Fruit fly (Drosophila melanogaster) whole organism, embryonic: Measurements from ENCODE around the gene Fibp.

Experiments
- CG15269 ChIP-seq: fragments of 200-800 bp; sonication (Bioruptor generic); optimal IDR thresholded peaks from 2 replicates; lab custom pipeline; 2018; ENCODE audit warnings: missing biosample characterization, mild to moderate bottlenecking, missing genetic modification characterization, moderate library complexity
- CG1647 ChIP-seq: fragments of 200-800 bp; sonication (Bioruptor generic); optimal IDR thresholded peaks from 3 replicates; lab custom pipeline; 2016; ENCODE audit warnings: missing biosample characterization, missing genetic modification characterization
- CG16863 ChIP-seq: fragments of 200-800 bp; sonication (Bioruptor generic); optimal IDR thresholded peaks from 3 replicates; lab custom pipeline; 2016; ENCODE audit warnings: missing biosample characterization, missing genetic modification characterization
- CG2116 ChIP-seq: fragments of 200-800 bp; sonication (Bioruptor generic); optimal IDR thresholded peaks from 3 replicates; lab custom pipeline; 2018; ENCODE audit warnings: missing biosample characterization, mild to moderate bottlenecking, missing genetic modification characterization
- CG30403 ChIP-seq: fragments of 200-800 bp; sonication (Bioruptor generic); optimal IDR thresholded peaks from 3 replicates; lab custom pipeline; 2016; ENCODE audit warnings: missing biosample characterization, missing genetic modification characterization
- CG30431 ChIP-seq: fragments of 200-800 bp; sonication (Bioruptor generic); optimal IDR thresholded peaks from 2 replicates; lab custom pipeline; 2017; ENCODE audit warnings: missing biosample characterization, missing genetic modification characterization
- CG3163 ChIP-seq: fragments of 200-800 bp; sonication (Bioruptor generic); optimal IDR thresholded peaks from 3 replicates; lab custom pipeline; 2016; ENCODE audit warnings: missing biosample characterization, missing genetic modification characterization
- CG32767 ChIP-seq: fragments of 200-800 bp; sonication (Bioruptor generic); IDR thresholded peaks from 2 replicates; pipeline ENCODE4 v1.3.6; 2022; ENCODE audit warnings: missing biosample characterization, missing genetic modification characterization
- CG43689 ChIP-seq: fragments of 200-800 bp; sonication (Bioruptor generic); IDR thresholded peaks from 2 replicates; pipeline ENCODE4 v1.3.6; 2022; ENCODE audit warnings: missing biosample characterization, missing genetic modification characterization
- CG4404 ChIP-seq: fragments of 200-800 bp; sonication (Bioruptor generic); IDR thresholded peaks from 2 replicates; pipeline ENCODE4 v1.3.6; 2022; ENCODE audit warnings: missing biosample characterization, missing genetic modification characterization
- CG5180 ChIP-seq: fragments of 200-800 bp; sonication (Bioruptor generic); optimal IDR thresholded peaks from 3 replicates; lab custom pipeline; 2017; ENCODE audit warnings: missing biosample characterization, missing genetic modification characterization, mild to moderate bottlenecking, moderate library complexity, missing genetic modification reagents
- CG7745 ChIP-seq: fragments of 200-800 bp; sonication (Bioruptor generic); optimal IDR thresholded peaks from 2 replicates; lab custom pipeline; 2018; ENCODE audit warnings: missing biosample characterization, mild to moderate bottlenecking, missing genetic modification characterization, moderate library complexity
- CG8290 ChIP-seq, 3 experiments: fragments of 200-800 bp; sonication (Bioruptor generic); optimal IDR thresholded peaks; 2 replicates each; lab custom pipeline; 2016 to 2019; ENCODE audit warnings: missing biosample characterization in 3 of 3, missing genetic modification characterization in 3 of 3, mild to moderate bottlenecking in 2 of 3, moderate library complexity in 1 of 3
- CG8924 ChIP-seq: fragments of 200-800 bp; optimal IDR thresholded peaks from 3 replicates; lab custom pipeline; 2019; ENCODE audit warnings: missing biosample characterization, mild to moderate bottlenecking, missing genetic modification characterization, moderate library complexity
- CG8944 ChIP-seq: fragments of 200-800 bp; sonication (Bioruptor generic); optimal IDR thresholded peaks from 3 replicates; lab custom pipeline; 2016; ENCODE audit warnings: missing biosample characterization, missing genetic modification characterization
- CG9817 ChIP-seq: fragments of 200-800 bp; sonication (Bioruptor generic); optimal IDR thresholded peaks from 2 replicates; lab custom pipeline; 2018; ENCODE audit warnings: missing biosample characterization, mild to moderate bottlenecking, missing genetic modification characterization, moderate library complexity
- CG9932 ChIP-seq: fragments of 200-800 bp; sonication (Bioruptor generic); IDR thresholded peaks from 2 replicates; pipeline ENCODE4 v1.3.6; 2022; ENCODE audit warnings: missing biosample characterization, missing genetic modification characterization
- CTCF ChIP-seq: fragments of 200-800 bp; sonication (Bioruptor generic); optimal IDR thresholded peaks from 2 replicates; lab custom pipeline; 2017; ENCODE audit warnings: missing biosample characterization, mild to moderate bottlenecking, missing genetic modification characterization, moderate library complexity
- Dll ChIP-seq: fragments of 200-800 bp; sonication (Bioruptor generic); IDR thresholded peaks from 4 replicates; pipeline ENCODE4 v1.3.6; 2022; ENCODE audit warnings: missing biosample characterization, missing genetic modification characterization; ENCODE audit not compliant: partially characterized antibody
- Fer2 ChIP-seq: fragments of 200-800 bp; sonication (Bioruptor generic); optimal IDR thresholded peaks from 2 replicates; lab custom pipeline; 2018; ENCODE audit warnings: missing biosample characterization, mild to moderate bottlenecking, missing genetic modification characterization, moderate library complexity
- Hmr ChIP-seq: fragments of 200-800 bp; sonication (Bioruptor generic); optimal IDR thresholded peaks from 3 replicates; lab custom pipeline; 2017; ENCODE audit warnings: mild to moderate bottlenecking, missing biosample characterization, missing genetic modification reagents, missing genetic modification characterization
- Hmx ChIP-seq: fragments of 200-800 bp; sonication (Bioruptor generic); optimal IDR thresholded peaks from 2 replicates; lab custom pipeline; 2016; ENCODE audit warnings: missing biosample characterization, missing genetic modification characterization
- Hr51 ChIP-seq, 2 experiments: fragments of 200-800 bp; sonication (Bioruptor generic); optimal IDR thresholded peaks; 2 replicates in 1 of 2; 3 replicates in 1 of 2; lab custom pipeline; 2016 to 2018; ENCODE audit warnings: missing biosample characterization in 2 of 2, missing genetic modification characterization in 2 of 2, mild to moderate bottlenecking in 1 of 2, moderate library complexity in 1 of 2
- Hr78 ChIP-seq, 2 experiments: fragments of 200-800 bp in 1 of 2; fragments of >200 bp in 1 of 2; sonication (Bioruptor generic) in 1 of 2; optimal IDR thresholded peaks; 2 replicates each; lab custom pipeline; 2017 to 2019; ENCODE audit warnings: missing biosample characterization in 2 of 2, missing genetic modification characterization in 2 of 2, mild to moderate bottlenecking in 1 of 2, moderate library complexity in 1 of 2
- MTF-1 ChIP-seq: fragments of 200-800 bp; sonication (Bioruptor generic); optimal IDR thresholded peaks from 2 replicates; lab custom pipeline; 2018; ENCODE audit warnings: missing biosample characterization, mild to moderate bottlenecking, missing genetic modification characterization, borderline replicate concordance
- NfI ChIP-seq: fragments of 200-800 bp; sonication (Bioruptor generic); optimal IDR thresholded peaks from 3 replicates; lab custom pipeline; 2018; ENCODE audit warnings: missing biosample characterization, mild to moderate bottlenecking, missing genetic modification characterization, moderate library complexity
- Oli ChIP-seq: fragments of 200-800 bp; sonication (Bioruptor generic); optimal IDR thresholded peaks from 2 replicates; lab custom pipeline; 2018; ENCODE audit warnings: missing biosample characterization, mild to moderate bottlenecking, missing genetic modification characterization, moderate library complexity
- Opbp ChIP-seq: fragments of 200-800 bp; sonication (Bioruptor generic); IDR thresholded peaks from 3 replicates; pipeline ENCODE4 v1.3.6; 2022; ENCODE audit warnings: missing biosample characterization, missing genetic modification characterization; ENCODE audit not compliant: partially characterized antibody
- Ptx1 ChIP-seq: fragments of 200-800 bp; sonication (Bioruptor generic); IDR thresholded peaks from 2 replicates; pipeline ENCODE4 v1.3.6; 2022; ENCODE audit warnings: missing biosample characterization, missing genetic modification characterization
- Spps ChIP-seq: fragments of 200-800 bp; sonication (Bioruptor generic); optimal IDR thresholded peaks from 2 replicates; lab custom pipeline; 2018; ENCODE audit warnings: missing biosample characterization, mild to moderate bottlenecking, missing genetic modification characterization
- bigmax ChIP-seq: fragments of 200-800 bp; sonication (Bioruptor generic); optimal IDR thresholded peaks from 2 replicates; lab custom pipeline; 2018; ENCODE audit warnings: missing biosample characterization, mild to moderate bottlenecking, missing genetic modification characterization
- corto ChIP-seq: fragments of 200-800 bp; sonication (Bioruptor generic); optimal IDR thresholded peaks from 2 replicates; lab custom pipeline; 2016; ENCODE audit warnings: missing biosample characterization, mild to moderate bottlenecking, missing genetic modification characterization, moderate library complexity
- ems ChIP-seq: fragments of 200-800 bp; sonication (Bioruptor generic); optimal IDR thresholded peaks from 3 replicates; lab custom pipeline; 2016; ENCODE audit warnings: missing biosample characterization, missing genetic modification characterization
- fu2 ChIP-seq: fragments of 200-800 bp; sonication (Bioruptor generic); optimal IDR thresholded peaks from 2 replicates; lab custom pipeline; 2016; ENCODE audit warnings: missing biosample characterization, missing genetic modification characterization
- gcm ChIP-seq: fragments of 200-800 bp; sonication (Bioruptor generic); optimal IDR thresholded peaks from 2 replicates; lab custom pipeline; 2019; ENCODE audit warnings: missing biosample characterization, mild to moderate bottlenecking, missing genetic modification characterization, moderate library complexity
- gsb-n ChIP-seq: fragments of 200-800 bp; sonication (Bioruptor generic); optimal IDR thresholded peaks from 3 replicates; lab custom pipeline; 2018; ENCODE audit warnings: missing biosample characterization, mild to moderate bottlenecking, missing genetic modification characterization
- inv ChIP-seq: fragments of 200-800 bp; sonication (Bioruptor generic); IDR thresholded peaks from 2 replicates; pipeline ENCODE4 v1.3.6; 2022; ENCODE audit warnings: missing biosample characterization, missing genetic modification characterization; ENCODE audit not compliant: partially characterized antibody
- jumu ChIP-seq: fragments of 200-800 bp; sonication (Bioruptor generic); optimal IDR thresholded peaks from 3 replicates; lab custom pipeline; 2016; ENCODE audit warnings: missing biosample characterization, missing genetic modification characterization
- ken ChIP-seq: fragments of 200-800 bp; sonication (Bioruptor generic); IDR thresholded peaks from 3 replicates; pipeline ENCODE4 v1.3.6; 2022; ENCODE audit warnings: missing biosample characterization, missing genetic modification characterization
- kni ChIP-seq: fragments of 200-800 bp; sonication (Bioruptor generic); optimal IDR thresholded peaks from 3 replicates; lab custom pipeline; 2017; ENCODE audit warnings: mild to moderate bottlenecking, missing biosample characterization, missing genetic modification reagents, missing genetic modification characterization
- mirr ChIP-seq: fragments of 200-800 bp; sonication (Bioruptor generic); optimal IDR thresholded peaks from 3 replicates; lab custom pipeline; 2018; ENCODE audit warnings: missing biosample characterization, mild to moderate bottlenecking, missing genetic modification characterization
- nau ChIP-seq: fragments of 200-800 bp; sonication (Bioruptor generic); optimal IDR thresholded peaks from 3 replicates; lab custom pipeline; 2017; ENCODE audit warnings: missing biosample characterization, mild to moderate bottlenecking, missing genetic modification characterization, missing genetic modification reagents
- oc ChIP-seq: fragments of 200-800 bp; sonication (Bioruptor generic); optimal IDR thresholded peaks from 2 replicates; lab custom pipeline; 2018; ENCODE audit warnings: missing biosample characterization, mild to moderate bottlenecking, missing genetic modification characterization, moderate library complexity
- sens ChIP-seq: fragments of 200-800 bp; sonication (Bioruptor generic); peaks from one replicate; lab custom pipeline; 2016; ENCODE audit warnings: missing biosample characterization, missing genetic modification characterization
- slp2 ChIP-seq: fragments of 200-800 bp; sonication (Bioruptor generic); optimal IDR thresholded peaks from 2 replicates; lab custom pipeline; 2016; ENCODE audit warnings: missing biosample characterization, missing genetic modification characterization
- tio ChIP-seq: fragments of 200-800 bp; sonication (Bioruptor generic); optimal IDR thresholded peaks from 2 replicates; lab custom pipeline; 2017; ENCODE audit warnings: missing biosample characterization, missing genetic modification characterization, inconsistent platforms
- trem ChIP-seq: fragments of 200-800 bp; optimal IDR thresholded peaks from 3 replicates; lab custom pipeline; 2019; ENCODE audit warnings: missing biosample characterization, mild to moderate bottlenecking, missing genetic modification characterization, moderate library complexity
- twi ChIP-seq: fragments of 200-800 bp; optimal IDR thresholded peaks from 2 replicates; lab custom pipeline; 2019; ENCODE audit warnings: missing biosample characterization, mild to moderate bottlenecking, missing genetic modification characterization, moderate library complexity
- vnd ChIP-seq: fragments of 200-800 bp; sonication (Bioruptor generic); IDR thresholded peaks from 3 replicates; pipeline ENCODE4 v1.3.6; 2022; ENCODE audit warnings: missing biosample characterization, missing genetic modification characterization; ENCODE audit not compliant: partially characterized antibody

Gene Fibp

DNA sequence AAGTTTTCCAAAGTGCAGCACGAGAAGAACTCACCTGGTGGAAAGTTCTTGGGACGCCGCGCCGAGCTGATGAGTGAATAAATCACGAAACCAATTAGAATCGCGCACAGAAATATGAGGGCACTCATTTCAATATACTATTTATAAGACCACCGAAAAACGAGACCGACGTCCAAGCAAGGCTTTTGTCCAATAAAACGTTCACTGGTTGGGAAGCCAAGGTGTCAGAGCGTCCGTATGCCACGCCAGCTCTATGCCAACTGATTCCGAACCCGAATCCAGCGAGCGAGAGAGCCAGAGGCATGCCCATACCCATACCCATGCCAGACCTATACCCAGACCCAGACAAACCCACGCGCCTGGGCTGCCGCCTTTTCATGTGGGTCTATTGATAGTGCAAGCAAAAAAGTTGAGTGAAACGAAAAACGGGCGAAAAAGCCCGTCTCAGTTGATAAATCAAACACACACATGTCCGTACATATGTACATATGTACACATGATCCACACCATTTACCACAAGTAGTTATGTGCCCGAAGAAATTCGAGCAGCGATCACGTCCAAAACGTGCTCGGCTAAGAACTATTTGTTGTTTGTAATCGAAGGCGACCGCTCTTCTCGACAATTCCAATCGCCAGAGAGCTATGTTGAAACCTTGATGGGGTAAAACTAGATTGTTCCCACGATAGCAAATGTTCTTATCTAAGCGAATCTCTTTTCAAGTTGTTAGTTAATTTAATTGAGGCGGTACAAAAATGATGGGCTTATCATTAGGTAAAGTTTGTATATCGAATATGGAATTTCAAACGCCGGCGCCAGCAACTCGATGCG is 4.5 kb downstream of the Fibp start, which contains the start of gene Cyp305a1 (continued):
- TF ChIP-seq CG15269 (tag; lab: Kevin White, UChicago) (no peak), CG5180 (no peak), sens (GFP tag; lab: Kevin White, UChicago) (peak; percentile 79), CG32767 (GFP tag; lab: Robert Waterston, UW) (no peak), NfI (no peak), Fer2 (tag; lab: Kevin White, UChicago) (peak; percentile 6), tio (GFP tag; lab: Kevin White, UChicago) (no peak), ken (GFP tag; lab: Robert Waterston, UW) (no peak), Hmx (GFP tag; lab: Kevin White, UChicago) (no peak), bigmax (GFP tag; lab: Kevin White, UChicago) (no peak), Spps (tag; lab: Kevin White, UChicago) (no peak), CG2116 (GFP tag; lab: Kevin White, UChicago) (no peak), CG30431 (GFP tag; lab: Kevin White, UChicago) (no peak), CG8290 (GFP tag; optimal IDR thresholded peaks at IDR 0.05; lab: Kevin White, UChicago) (no peak), CG8290 (tag; optimal IDR thresholded peaks at IDR 0.05; lab: Kevin White, UChicago) (no peak), oc (tag; lab: Kevin White, UChicago) (no peak), vnd (no peak), CG9932 (GFP tag; lab: Robert Waterston, UW) (no peak), CG30403 (GFP tag; lab: Kevin White, UChicago) (no peak), CG4404 (GFP tag; lab: Robert Waterston, UW) (no peak), twi (tag; lab: Kevin White, UChicago) (peak; percentile 31), Hr51 (GFP tag; optimal IDR thresholded peaks at IDR 0.05; lab: Kevin White, UChicago) (no peak), CG16863 (GFP tag; lab: Kevin White, UChicago) (no peak), fu2 (GFP tag; lab: Kevin White, UChicago) (no peak), Oli (no peak), Hr78 (GFP tag; optimal IDR thresholded peaks at IDR 0.05; lab: Kevin White, UChicago) (no peak), inv (GFP tag; lab: Robert Waterston, UW) (no peak), CG7745 (no peak), Dll (no peak), kni (GFP tag; lab: Kevin White, UChicago) (peak; percentile 44), CG8944 (no peak), Ptx1 (GFP tag; lab: Robert Waterston, UW) (no peak), slp2 (GFP tag; lab: Kevin White, UChicago) (no peak), CTCF (GFP tag; lab: Kevin White, UChicago) (no peak), CG1647 (no peak), ems (GFP tag; lab: Kevin White, UChicago) (no peak), MTF-1 (GFP tag; lab: Kevin White, UChicago) (no peak), Hmr (GFP tag; lab: Kevin White, UChicago) (no peak), trem (no peak), CG8924 (tag; lab: Kevin White, UChicago) (no peak), gcm (GFP tag; lab: Kevin White, UChicago) (peak; percentile 78), nau (GFP tag; lab: Kevin White, UChicago) (no peak), corto (no peak), CG3163 (no peak), jumu (GFP tag; lab: Kevin White, UChicago) (no peak), mirr (GFP tag; lab: Kevin White, UChicago) (peak; percentile 70), Opbp (GFP tag; lab: Robert Waterston, UW) (no peak), CG43689 (GFP tag; lab: Robert Waterston, UW) (no peak), CG9817 (tag; lab: Kevin White, UChicago) (no peak), gsb-n (tag; lab: Kevin White, UChicago) (no peak)
